Worm (Caenorhabditis elegans) whole organism, L1 larva: ENCODE results near the gene Y73B6BL.14.

Experiments used
- ama-1 ChIP-seq: fragments of 150-350 bp; optimal IDR thresholded peaks from 2 replicates; lab custom pipeline; 2014
- hlh-17 ChIP-seq: fragments of 200-800 bp; sonication (Bioruptor generic); optimal IDR thresholded peaks from 2 replicates; lab custom pipeline; 2018; ENCODE audit warnings: missing genetic modification characterization, mild to moderate bottlenecking, missing compliant biosample characterization, moderate library complexity, borderline replicate concordance
- lin-15B ChIP-seq: fragments of 150-350 bp; sonication (generic microtip); optimal IDR thresholded peaks from 3 replicates; lab custom pipeline; 2014; ENCODE audit warnings: missing biosample characterization, missing genetic modification characterization

DNA sequence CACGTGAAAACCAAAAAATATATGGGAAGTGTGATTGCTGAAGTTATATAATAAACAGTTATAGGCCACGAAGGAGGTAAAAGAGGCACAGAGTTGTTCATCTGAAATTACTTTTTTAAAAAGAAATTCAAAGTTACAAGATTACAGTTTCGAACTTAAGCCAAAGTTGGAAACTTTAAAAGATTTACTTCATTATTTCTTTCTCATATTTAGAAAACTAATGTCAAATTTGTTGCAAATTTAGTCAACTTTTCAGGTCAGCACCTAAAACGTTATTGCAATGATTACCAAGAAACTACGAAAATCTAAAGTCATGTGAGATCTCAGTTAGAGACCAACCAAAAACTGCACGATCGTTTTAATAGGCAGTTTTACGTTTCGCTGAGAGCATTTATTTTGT lies 39.1 kb downstream of the Y73B6BL.14 start, which contains the start of gene srv-25:
- TF ChIP-seq hlh-17 (GFP tag; lab: Kevin White, UChicago) (no peak), lin-15B (tag; lab: Kevin White, UChicago) (no peak), ama-1 (lab: Kevin White, UChicago) (no peak)
